Fruit fly (Drosophila melanogaster) whole organism, embryonic: ENCODE measurements around the gene CG3651.
A peak's percentile ranks its signal among the peaks of the same experiment; 100 is the strongest.

Experiments used
- Blimp-1 ChIP-seq: fragments of 200-800 bp; sonication (Bioruptor generic); optimal IDR thresholded peaks from 3 replicates; lab custom pipeline; 2018; ENCODE audit warnings: missing biosample characterization, missing genetic modification characterization, mild to moderate bottlenecking, moderate library complexity, missing genetic modification reagents
- CG10321 ChIP-seq: fragments of 200-800 bp; sonication (Bioruptor generic); IDR thresholded peaks from 2 replicates; pipeline ENCODE4 v1.3.6; 2022; ENCODE audit warnings: missing biosample characterization, missing genetic modification characterization
- CG11695 ChIP-seq: fragments of 200-800 bp; sonication (Bioruptor generic); IDR thresholded peaks from 3 replicates; pipeline ENCODE4 v1.3.6; 2022; ENCODE audit warnings: missing biosample characterization, missing genetic modification characterization
- CG16779 ChIP-seq: fragments of 200-800 bp; sonication (Bioruptor generic); IDR thresholded peaks from 2 replicates; pipeline ENCODE4 v1.3.6; 2022; ENCODE audit warnings: missing biosample characterization, missing genetic modification characterization
- CG3838 ChIP-seq: fragments of 200-800 bp; sonication (Bioruptor generic); optimal IDR thresholded peaks from 3 replicates; lab custom pipeline; 2016; ENCODE audit warnings: missing biosample characterization, missing genetic modification characterization
- CG5245 ChIP-seq: fragments of 200-800 bp; sonication (Bioruptor generic); optimal IDR thresholded peaks from 3 replicates; lab custom pipeline; 2016; ENCODE audit warnings: missing biosample characterization, missing genetic modification characterization
- E2f2 ChIP-seq: fragments of 200-800 bp; sonication (Bioruptor generic); IDR thresholded peaks from 2 replicates; pipeline ENCODE4 v1.3.6; 2022; ENCODE audit warnings: missing biosample characterization, missing genetic modification characterization
- Med ChIP-seq: fragments of 200-800 bp; sonication (Bioruptor generic); peaks from one replicate; lab custom pipeline; 2016; ENCODE audit warnings: missing biosample characterization, missing genetic modification characterization, mild to moderate bottlenecking, inconsistent platforms, moderate library complexity
- ems ChIP-seq: fragments of 200-800 bp; sonication (Bioruptor generic); optimal IDR thresholded peaks from 3 replicates; lab custom pipeline; 2016; ENCODE audit warnings: missing biosample characterization, missing genetic modification characterization
- gcm ChIP-seq: fragments of 200-800 bp; sonication (Bioruptor generic); optimal IDR thresholded peaks from 2 replicates; lab custom pipeline; 2019; ENCODE audit warnings: missing biosample characterization, mild to moderate bottlenecking, missing genetic modification characterization, moderate library complexity
- kni ChIP-seq: fragments of 200-800 bp; sonication (Bioruptor generic); optimal IDR thresholded peaks from 3 replicates; lab custom pipeline; 2017; ENCODE audit warnings: mild to moderate bottlenecking, missing biosample characterization, missing genetic modification reagents, missing genetic modification characterization

dm6 chr2L:22145269-22145917 is 24.3 kb downstream of the CG3651 start:
- no peak for TF ChIP-seq CG16779 (GFP tag; lab: Robert Waterston, UW)
- no peak for TF ChIP-seq Blimp-1 (GFP tag; lab: Kevin White, UChicago)
- no peak for TF ChIP-seq CG3838 (GFP tag; lab: Kevin White, UChicago)
- peak; percentile 45 for TF ChIP-seq Med (GFP tag; lab: Kevin White, UChicago)
- no peak for TF ChIP-seq kni (GFP tag; lab: Kevin White, UChicago)
- TF ChIP-seq E2f2 (GFP tag; lab: Robert Waterston, UW): no peak
- TF ChIP-seq CG10321 (GFP tag; lab: Robert Waterston, UW): no peak
- no peak for TF ChIP-seq CG11695 (GFP tag; lab: Robert Waterston, UW)
- no peak for TF ChIP-seq ems (GFP tag; lab: Kevin White, UChicago)
- TF ChIP-seq gcm (GFP tag; lab: Kevin White, UChicago): no peak
- TF ChIP-seq CG5245 (GFP tag; lab: Kevin White, UChicago): no peak
